Fruit fly (Drosophila melanogaster) whole organism, embryonic: ENCODE measurements around the gene CG43999.

Experiments used
- B-H2 ChIP-seq: fragments of 200-800 bp; sonication (Bioruptor generic); optimal IDR thresholded peaks from 2 replicates; lab custom pipeline; 2018; ENCODE audit warnings: missing biosample characterization, mild to moderate bottlenecking, missing genetic modification characterization
- CG11247 ChIP-seq: fragments of 200-800 bp; sonication (Bioruptor generic); IDR thresholded peaks from 2 replicates; pipeline ENCODE4 v1.3.6; 2022; ENCODE audit warnings: missing biosample characterization, missing genetic modification characterization
- CG11723 ChIP-seq: fragments of 200-800 bp; sonication (Bioruptor generic); optimal IDR thresholded peaks from 2 replicates; lab custom pipeline; 2017; ENCODE audit warnings: missing biosample characterization, mild to moderate bottlenecking, missing genetic modification characterization
- CG12391 ChIP-seq: fragments of 200-800 bp; sonication (Bioruptor generic); optimal IDR thresholded peaks from 3 replicates; lab custom pipeline; 2018; ENCODE audit warnings: missing biosample characterization, mild to moderate bottlenecking, missing genetic modification characterization, moderate library complexity
- CG12659 ChIP-seq: fragments of 200-800 bp; sonication (Bioruptor generic); optimal IDR thresholded peaks from 3 replicates; lab custom pipeline; 2017; ENCODE audit warnings: mild to moderate bottlenecking, missing biosample characterization, missing genetic modification reagents, missing genetic modification characterization
- CG15073 ChIP-seq: fragments of 200-800 bp; sonication (Bioruptor generic); optimal IDR thresholded peaks from 2 replicates; lab custom pipeline; 2016; ENCODE audit warnings: missing biosample characterization, missing genetic modification characterization
- CG15601 ChIP-seq: fragments of 200-800 bp; sonication (Bioruptor generic); optimal IDR thresholded peaks from 3 replicates; lab custom pipeline; 2019; ENCODE audit warnings: missing biosample characterization, mild to moderate bottlenecking, missing genetic modification characterization, moderate library complexity
- CG1647 ChIP-seq: fragments of 200-800 bp; sonication (Bioruptor generic); optimal IDR thresholded peaks from 3 replicates; lab custom pipeline; 2016; ENCODE audit warnings: missing biosample characterization, missing genetic modification characterization
- CG2120 ChIP-seq: fragments of 200-800 bp; sonication (Bioruptor generic); optimal IDR thresholded peaks from 3 replicates; lab custom pipeline; 2016; ENCODE audit warnings: missing biosample characterization, missing genetic modification characterization
- CG2129 ChIP-seq: fragments of 200-800 bp; sonication (Bioruptor generic); IDR thresholded peaks from 2 replicates; pipeline ENCODE4 v1.3.6; 2022; ENCODE audit warnings: missing biosample characterization, missing genetic modification characterization; ENCODE audit not compliant: partially characterized antibody
- CG33557 ChIP-seq: fragments of 200-800 bp; sonication (Bioruptor generic); optimal IDR thresholded peaks from 2 replicates; lab custom pipeline; 2019; ENCODE audit warnings: missing biosample characterization, mild to moderate bottlenecking, missing genetic modification characterization, moderate library complexity
- CG4282 ChIP-seq: fragments of 200-800 bp; sonication (Bioruptor generic); optimal IDR thresholded peaks from 2 replicates; lab custom pipeline; 2016; ENCODE audit warnings: missing biosample characterization, missing genetic modification characterization
- CG4328 ChIP-seq: fragments of 200-800 bp; sonication (Bioruptor generic); optimal IDR thresholded peaks from 3 replicates; lab custom pipeline; 2017; ENCODE audit warnings: missing biosample characterization, missing genetic modification reagents, missing genetic modification characterization
- CG6854 ChIP-seq: fragments of 200-800 bp; sonication (Bioruptor generic); optimal IDR thresholded peaks from 3 replicates; lab custom pipeline; 2017; ENCODE audit warnings: missing biosample characterization, mild to moderate bottlenecking, missing genetic modification characterization
- CG7357 ChIP-seq: fragments of 200-800 bp; sonication (Bioruptor generic); IDR thresholded peaks from 3 replicates; pipeline ENCODE4 v1.3.6; 2022; ENCODE audit warnings: missing biosample characterization, missing genetic modification characterization
- CG7556 ChIP-seq: fragments of 200-800 bp; sonication (Bioruptor generic); optimal IDR thresholded peaks from 2 replicates; lab custom pipeline; 2017; ENCODE audit warnings: missing biosample characterization, mild to moderate bottlenecking, missing genetic modification characterization
- Camta ChIP-seq: fragments of 200-800 bp; sonication (Bioruptor generic); optimal IDR thresholded peaks from 2 replicates; lab custom pipeline; 2016; ENCODE audit warnings: missing biosample characterization, missing genetic modification characterization
- D19B ChIP-seq: fragments of 200-800 bp; sonication (Bioruptor generic); optimal IDR thresholded peaks from 2 replicates; lab custom pipeline; 2017; ENCODE audit warnings: missing biosample characterization, mild to moderate bottlenecking, missing genetic modification characterization
- Dek ChIP-seq: fragments of 200-800 bp; sonication (Bioruptor generic); optimal IDR thresholded peaks from 3 replicates; lab custom pipeline; 2019; ENCODE audit warnings: missing biosample characterization, mild to moderate bottlenecking, missing genetic modification characterization, moderate library complexity
- Drgx ChIP-seq: fragments of 200-800 bp; sonication (Bioruptor generic); IDR thresholded peaks from 2 replicates; pipeline ENCODE4 v1.3.6; 2022; ENCODE audit warnings: missing biosample characterization, missing genetic modification characterization
- ERR ChIP-seq: fragments of 200-800 bp; sonication (Bioruptor generic); optimal IDR thresholded peaks from 2 replicates; lab custom pipeline; 2016; ENCODE audit warnings: missing biosample characterization, missing genetic modification characterization
- Gug ChIP-seq: fragments of 200-800 bp; sonication (Bioruptor generic); IDR thresholded peaks from 4 replicates; pipeline ENCODE4 v1.3.6; 2022; ENCODE audit warnings: missing biosample characterization, missing genetic modification characterization
- Kr ChIP-seq: fragments of 200-800 bp; sonication (Bioruptor generic); optimal IDR thresholded peaks from 2 replicates; lab custom pipeline; 2017; ENCODE audit warnings: missing biosample characterization, mild to moderate bottlenecking, missing genetic modification characterization
- Max ChIP-seq: fragments of 200-800 bp; sonication (Bioruptor generic); optimal IDR thresholded peaks from 2 replicates; lab custom pipeline; 2016; ENCODE audit warnings: missing biosample characterization, mild to moderate bottlenecking, missing genetic modification characterization
- Myb ChIP-seq: fragments of 200-800 bp; sonication (Bioruptor generic); optimal IDR thresholded peaks from 2 replicates; lab custom pipeline; 2016; ENCODE audit warnings: missing biosample characterization, missing genetic modification characterization
- Poxn ChIP-seq: fragments of 200-800 bp; sonication (Bioruptor generic); IDR thresholded peaks from 2 replicates; pipeline ENCODE4 v1.3.6; 2022; ENCODE audit warnings: missing biosample characterization, missing genetic modification characterization
- Rfx ChIP-seq: fragments of 200-800 bp; sonication (Bioruptor generic); IDR thresholded peaks from 2 replicates; pipeline ENCODE4 v1.3.6; 2022; ENCODE audit warnings: missing biosample characterization, missing genetic modification characterization
- Sry-δ ChIP-seq: fragments of 200-800 bp; sonication (Bioruptor generic); optimal IDR thresholded peaks from 2 replicates; lab custom pipeline; 2016; ENCODE audit warnings: missing biosample characterization, missing genetic modification characterization
- cad ChIP-seq: fragments of >200 bp; optimal IDR thresholded peaks from 2 replicates; lab custom pipeline; 2017; ENCODE audit warnings: missing biosample characterization, missing genetic modification characterization
- caup ChIP-seq: fragments of 200-800 bp; sonication (Bioruptor generic); optimal IDR thresholded peaks from 3 replicates; lab custom pipeline; 2017; ENCODE audit warnings: missing biosample characterization, mild to moderate bottlenecking, missing genetic modification characterization, moderate library complexity; ENCODE audit not compliant: severe bottlenecking
- chn ChIP-seq: fragments of 200-800 bp; sonication (Bioruptor generic); optimal IDR thresholded peaks from 2 replicates; lab custom pipeline; 2016; ENCODE audit warnings: missing biosample characterization, missing genetic modification characterization
- crp ChIP-seq, 2 experiments: fragments of 200-800 bp; sonication (Bioruptor generic); optimal IDR thresholded peaks; 2 replicates in 1 of 2; 3 replicates in 1 of 2; lab custom pipeline; 2017; ENCODE audit warnings: missing biosample characterization in 2 of 2, missing genetic modification characterization in 2 of 2, mild to moderate bottlenecking in 1 of 2, moderate library complexity in 1 of 2
- dati ChIP-seq: fragments of 200-800 bp; sonication (Bioruptor generic); IDR thresholded peaks from 2 replicates; pipeline ENCODE4 v1.3.6; 2022; ENCODE audit warnings: missing biosample characterization, missing genetic modification characterization
- dmrt11E ChIP-seq: fragments of 200-800 bp; sonication (Bioruptor generic); optimal IDR thresholded peaks from 3 replicates; lab custom pipeline; 2018; ENCODE audit warnings: missing biosample characterization, mild to moderate bottlenecking, missing genetic modification characterization, moderate library complexity
- eve ChIP-seq, 2 experiments: fragments of >200 bp; optimal IDR thresholded peaks; 2 replicates each; lab custom pipeline; 2017; ENCODE audit warnings: missing biosample characterization in 2 of 2, missing genetic modification characterization in 2 of 2
- eyg ChIP-seq: fragments of 200-800 bp; sonication (Bioruptor generic); optimal IDR thresholded peaks from 3 replicates; lab custom pipeline; 2016; ENCODE audit warnings: missing biosample characterization, missing genetic modification characterization
- fd102C ChIP-seq: fragments of 200-800 bp; sonication (Bioruptor generic); optimal IDR thresholded peaks from 2 replicates; lab custom pipeline; 2018; ENCODE audit warnings: missing biosample characterization, mild to moderate bottlenecking, missing genetic modification characterization, moderate library complexity
- fd64A ChIP-seq: fragments of 200-800 bp; sonication (Bioruptor generic); optimal IDR thresholded peaks from 3 replicates; lab custom pipeline; 2018; ENCODE audit warnings: missing biosample characterization, mild to moderate bottlenecking, missing genetic modification characterization
- fru ChIP-seq: fragments of >200 bp; optimal IDR thresholded peaks from 2 replicates; lab custom pipeline; 2017
- ftz-f1 ChIP-seq: fragments of 200-800 bp; sonication (Bioruptor generic); optimal IDR thresholded peaks from 2 replicates; lab custom pipeline; 2016; ENCODE audit warnings: missing biosample characterization, missing genetic modification characterization
- gfzf ChIP-seq: fragments of 200-800 bp; sonication (Bioruptor generic); optimal IDR thresholded peaks from 2 replicates; lab custom pipeline; 2016; ENCODE audit warnings: missing biosample characterization, mild to moderate bottlenecking, missing genetic modification characterization, moderate library complexity
- jumu ChIP-seq: fragments of 200-800 bp; sonication (Bioruptor generic); optimal IDR thresholded peaks from 3 replicates; lab custom pipeline; 2016; ENCODE audit warnings: missing biosample characterization, missing genetic modification characterization
- kay ChIP-seq: fragments of 200-800 bp; sonication (Bioruptor generic); optimal IDR thresholded peaks from 2 replicates; lab custom pipeline; 2016; ENCODE audit warnings: missing biosample characterization, missing genetic modification characterization
- lbe ChIP-seq: fragments of 200-800 bp; sonication (Bioruptor generic); optimal IDR thresholded peaks from 2 replicates; lab custom pipeline; 2016; ENCODE audit warnings: missing biosample characterization, mild to moderate bottlenecking, missing genetic modification characterization
- p53 ChIP-seq: fragments of 200-800 bp; sonication (Bioruptor generic); optimal IDR thresholded peaks from 2 replicates; lab custom pipeline; 2016; ENCODE audit warnings: missing biosample characterization, missing genetic modification characterization
- pzg ChIP-seq: fragments of 200-800 bp; sonication (Bioruptor generic); optimal IDR thresholded peaks from 3 replicates; lab custom pipeline; 2018; ENCODE audit warnings: missing biosample characterization, mild to moderate bottlenecking, missing genetic modification characterization, moderate library complexity
- shn ChIP-seq: fragments of 200-800 bp; sonication (Bioruptor generic); optimal IDR thresholded peaks from 3 replicates; lab custom pipeline; 2016; ENCODE audit warnings: missing biosample characterization, missing genetic modification characterization
- slp2 ChIP-seq: fragments of 200-800 bp; sonication (Bioruptor generic); optimal IDR thresholded peaks from 2 replicates; lab custom pipeline; 2016; ENCODE audit warnings: missing biosample characterization, missing genetic modification characterization
- trh ChIP-seq: fragments of 200-800 bp; sonication (Bioruptor generic); optimal IDR thresholded peaks from 2 replicates; lab custom pipeline; 2016; ENCODE audit warnings: missing biosample characterization, missing genetic modification characterization
- vvl ChIP-seq: fragments of 200-800 bp; sonication (Bioruptor generic); IDR thresholded peaks from 2 replicates; pipeline ENCODE4 v1.3.6; 2022; ENCODE audit warnings: missing biosample characterization, missing genetic modification characterization
- wdn ChIP-seq: fragments of 200-800 bp; sonication (Bioruptor generic); IDR thresholded peaks from 2 replicates; pipeline ENCODE4 v1.3.6; 2022; ENCODE audit warnings: missing biosample characterization, missing genetic modification characterization
- z ChIP-seq: fragments of 200-800 bp; sonication (Bioruptor generic); IDR thresholded peaks from 3 replicates; pipeline ENCODE4 v1.3.6; 2022; ENCODE audit warnings: missing biosample characterization, missing genetic modification characterization

CG43999 gene

DNA sequence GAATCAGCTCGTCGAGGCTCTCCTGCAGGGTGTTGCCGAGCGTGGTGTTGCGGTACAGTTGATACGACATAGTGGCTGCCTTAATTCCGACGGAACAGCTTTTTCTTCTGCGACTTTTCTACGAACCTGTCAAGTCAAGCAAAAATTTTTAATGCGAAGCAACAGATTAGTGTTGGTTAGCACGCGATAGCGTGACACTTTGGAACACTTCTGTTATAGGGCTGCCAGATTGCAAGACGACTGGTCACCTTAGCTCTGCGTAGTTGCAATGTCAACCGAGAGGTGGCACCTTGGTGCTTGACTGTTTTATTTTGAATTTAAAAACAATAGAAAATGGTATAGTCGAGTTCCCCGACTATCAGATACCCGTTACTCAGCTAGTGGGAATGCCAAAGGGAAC, 37.9 kb downstream of the CG43999 start, which contains the start of gene TfIIA-S (continued):
- TF ChIP-seq eyg, result peak; percentile 77
- TF ChIP-seq gfzf (GFP tag; lab: Kevin White, UChicago), result peak; percentile 67
- TF ChIP-seq pzg (GFP tag; lab: Kevin White, UChicago), result peak; percentile 99
- no peak for TF ChIP-seq fru
- TF ChIP-seq crp (GFP tag; optimal IDR thresholded peaks at IDR 0.05; lab: Kevin White, UChicago), result peak in 1 of 2 experiments; percentile 38
- TF ChIP-seq CG4282, result peak; percentile 91
- TF ChIP-seq CG1647 (GFP tag; lab: Kevin White, UChicago), result peak; percentile 86
- peak; percentile 70 for TF ChIP-seq kay (GFP tag; lab: Kevin White, UChicago)
- TF ChIP-seq CG11247 (GFP tag; lab: Robert Waterston, UW), result no peak
- no peak for TF ChIP-seq Kr
- TF ChIP-seq ftz-f1 (GFP tag; lab: Kevin White, UChicago), result peak; percentile 90
- TF ChIP-seq CG7357 (GFP tag; lab: Robert Waterston, UW), result no peak
- peak; percentile 72 for TF ChIP-seq Camta (GFP tag; lab: Kevin White, UChicago)
- peak; percentile 18 for TF ChIP-seq fd102C (GFP tag; lab: Kevin White, UChicago)
- TF ChIP-seq CG15073 (GFP tag; lab: Kevin White, UChicago), result no peak
- peak; percentile 91 for TF ChIP-seq CG2120 (GFP tag; lab: Kevin White, UChicago)
- peak; percentile 72 for TF ChIP-seq CG12391
- TF ChIP-seq dmrt11E (tag; lab: Kevin White, UChicago), result peak; percentile 36
- TF ChIP-seq cad (GFP tag; lab: Kevin White, UChicago), result no peak
- TF ChIP-seq dati, result no peak
- peak; percentile 54 for TF ChIP-seq CG7556 (GFP tag; lab: Kevin White, UChicago)
- TF ChIP-seq shn (GFP tag; lab: Kevin White, UChicago), result peak; percentile 89
- no peak for TF ChIP-seq Drgx (GFP tag; lab: Robert Waterston, UW)
- peak; percentile 61 for TF ChIP-seq CG15601 (tag; lab: Kevin White, UChicago)
- TF ChIP-seq Myb (GFP tag; lab: Kevin White, UChicago), result peak; percentile 100
- TF ChIP-seq CG12659 (GFP tag; lab: Kevin White, UChicago), result peak; percentile 94
- peak; percentile 33 for TF ChIP-seq CG4328 (GFP tag; lab: Kevin White, UChicago)
- TF ChIP-seq CG33557 (GFP tag; lab: Kevin White, UChicago), result peak; percentile 7
- TF ChIP-seq Dek, result peak; percentile 50
- TF ChIP-seq Gug (GFP tag; lab: Robert Waterston, UW), result peak; percentile 55; the same call in 2 of the 4 replicates
- TF ChIP-seq slp2, result peak; percentile 52
- TF ChIP-seq CG6854, result peak; percentile 12
- TF ChIP-seq ERR (GFP tag; lab: Kevin White, UChicago), result peak; percentile 86
- TF ChIP-seq Rfx (GFP tag; lab: Robert Waterston, UW), result no peak
- no peak for TF ChIP-seq CG2129 (GFP tag; lab: Robert Waterston, UW)
- TF ChIP-seq chn (GFP tag; lab: Kevin White, UChicago), result peak; percentile 84
- TF ChIP-seq Sry-δ (GFP tag; lab: Kevin White, UChicago), result peak; percentile 77
- peak; percentile 74 for TF ChIP-seq lbe (GFP tag; lab: Kevin White, UChicago)
- peak; percentile 64 for TF ChIP-seq trh
- TF ChIP-seq Poxn (GFP tag; lab: Robert Waterston, UW), result no peak
- TF ChIP-seq wdn (GFP tag; lab: Robert Waterston, UW), result no peak
- TF ChIP-seq B-H2, result peak; percentile 93
- TF ChIP-seq vvl (GFP tag; lab: Robert Waterston, UW), result no peak
- TF ChIP-seq z (GFP tag; lab: Robert Waterston, UW), result no peak
- peak; percentile 89 for TF ChIP-seq caup (GFP tag; lab: Kevin White, UChicago)
- TF ChIP-seq fd64A, result peak; percentile 12
- peak; percentile 86 for TF ChIP-seq jumu (GFP tag; lab: Kevin White, UChicago)
- TF ChIP-seq Max (GFP tag; lab: Kevin White, UChicago), result peak; percentile 69
- TF ChIP-seq CG11723 (GFP tag; lab: Kevin White, UChicago), result peak; percentile 52
- peak; percentile 94 for TF ChIP-seq p53
- TF ChIP-seq D19B (GFP tag; lab: Kevin White, UChicago), result peak; percentile 32
- no peak for TF ChIP-seq eve (GFP tag; optimal IDR thresholded peaks at IDR 0.05; lab: Kevin White, UChicago)
